Fruit fly (Drosophila melanogaster) S2 (cell line): ENCODE data around the gene CG4461.

Experiments used
- CG8478 ChIP-seq: fragments of >200 bp; optimal IDR thresholded peaks from 2 replicates; lab custom pipeline; 2018
- CTCF ChIP-seq, 2 experiments: fragments of >200 bp; optimal IDR thresholded peaks; 2 replicates each; lab custom pipeline; 2018

DNA sequence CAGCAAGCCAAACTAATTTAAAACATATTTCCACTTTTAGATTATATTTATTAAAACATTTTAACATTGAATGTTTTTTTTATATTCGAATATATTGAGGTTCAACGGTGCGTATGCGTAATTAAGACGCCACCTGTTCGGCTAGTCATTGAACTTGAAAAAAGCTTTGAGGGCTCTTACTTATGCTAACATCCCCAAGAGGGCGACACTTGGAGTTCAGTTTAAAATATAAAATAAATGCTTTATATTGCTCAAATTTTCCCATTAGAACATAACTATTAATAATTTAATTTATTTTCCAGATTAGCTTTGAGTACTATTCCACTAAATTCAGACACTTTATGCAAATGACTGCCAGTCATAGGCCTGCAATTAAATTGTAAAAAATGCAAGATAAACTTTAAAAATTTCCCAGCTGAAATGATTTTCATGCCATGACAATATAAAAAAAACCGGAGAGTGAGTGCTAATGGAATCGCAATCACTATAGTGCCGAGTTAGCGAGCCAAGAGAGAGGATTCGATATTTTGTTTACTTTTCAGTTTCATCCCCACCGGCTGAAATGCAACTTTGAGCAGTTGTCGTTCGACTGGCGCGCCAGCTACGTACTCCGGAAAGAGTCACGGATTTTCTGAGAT lies 41.4 kb upstream of the CG4461 start, which contains the start of gene PGRP-LA:
- TF ChIP-seq CG8478 (lab: Kevin White, UChicago) (no peak), CTCF (optimal IDR thresholded peaks at IDR 0.05; lab: Kevin White, UChicago) (peak in 1 of 2 experiments; percentile 14)
